Worm (Caenorhabditis elegans) whole organism, late embryonic: ENCODE measurements around the gene F11A5.13.

Experiments used
- ama-1 ChIP-seq: fragments of 150-350 bp; optimal IDR thresholded peaks from 2 replicates; lab custom pipeline; 2014
- ceh-2 ChIP-seq: sonication (generic microtip); optimal IDR thresholded peaks from 2 replicates; lab custom pipeline; 2016; ENCODE audit warnings: missing genotype, missing genetic modification characterization, missing compliant biosample characterization
- fkh-6 ChIP-seq: sonication (generic microtip); optimal IDR thresholded peaks from 2 replicates; lab custom pipeline; 2016; ENCODE audit warnings: missing genetic modification characterization, missing compliant biosample characterization
- gmeb-2 ChIP-seq: sonication (generic microtip); optimal IDR thresholded peaks from 2 replicates; lab custom pipeline; 2016; ENCODE audit warnings: missing genetic modification characterization, inconsistent platforms, missing compliant biosample characterization
- nhr-11 ChIP-seq: fragments of 150-350 bp; optimal IDR thresholded peaks from 2 replicates; lab custom pipeline; 2014; ENCODE audit warnings: missing biosample characterization, missing genetic modification characterization
- pag-3 ChIP-seq: sonication (generic microtip); optimal IDR thresholded peaks from 2 replicates; lab custom pipeline; 2016; ENCODE audit warnings: missing compliant biosample characterization, missing genetic modification characterization, borderline replicate concordance

ce11 chrV:16269556-16269955 is 43.1 kb upstream of the F11A5.13 start, which contains the start of the genes fbxa-2 and T13F3.8:
- no peak for TF ChIP-seq gmeb-2 (tag; lab: Kevin White, UChicago)
- no peak for TF ChIP-seq ama-1
- no peak for TF ChIP-seq fkh-6 (tag; lab: Kevin White, UChicago)
- no peak for TF ChIP-seq ceh-2 (tag; lab: Kevin White, UChicago)
- TF ChIP-seq nhr-11 (tag; lab: Kevin White, UChicago) = no peak
- no peak for TF ChIP-seq pag-3
